Worm (Caenorhabditis elegans): ENCODE results near the gene Y105C5B.5.
A peak's percentile ranks its signal among the peaks of the same experiment; 100 is the strongest.

Gene Y105C5B.5

ce11 chrIV:15931833-15932232 is 30.8 kb upstream of the Y105C5B.5 start:
- no peak for TF ChIP-seq sdz-38 (tag; optimal IDR thresholded peaks at IDR 0.05)
- no peak for TF ChIP-seq K12H6.12 (tag; optimal IDR thresholded peaks at IDR 0.05)
- no peak for TF ChIP-seq snpc-3.4 (tag; optimal IDR thresholded peaks at IDR 0.05)
- TF ChIP-seq ceh-27 (GFP tag; optimal IDR thresholded peaks at IDR 0.05) = peak; percentile 31
- peak; percentile 74 for TF ChIP-seq dox-1 (GFP tag; IDR thresholded peaks at IDR 0.05)
- TF ChIP-seq aptf-3 (GFP tag; IDR thresholded peaks at IDR 0.05) = no peak
- TF ChIP-seq F22D6.2 (tag; optimal IDR thresholded peaks at IDR 0.05) = no peak
- TF ChIP-seq lsy-27 (tag; optimal IDR thresholded peaks at IDR 0.05; ENCODE audit: borderline replicate concordance, insufficient read depth) = no peak
- TF ChIP-seq cebp-2 (GFP tag; IDR thresholded peaks at IDR 0.05) = no peak
- TF ChIP-seq attf-3 (GFP tag; conservative IDR thresholded peaks at IDR 0.05) = no peak
- peak; percentile 2 for TF ChIP-seq F23B12.7 (tag; optimal IDR thresholded peaks at IDR 0.05; ENCODE audit: insufficient read depth)
- no peak for TF ChIP-seq mel-28 (tag; optimal IDR thresholded peaks at IDR 0.05; ENCODE audit: borderline replicate concordance)
- no peak for TF ChIP-seq ets-4 (GFP tag; optimal IDR thresholded peaks at IDR 0.05)
- no peak for TF ChIP-seq madf-8 (GFP tag; conservative IDR thresholded peaks at IDR 0.05)
- peak; percentile 85 for TF ChIP-seq B0261.1 (tag; optimal IDR thresholded peaks at IDR 0.05)
- TF ChIP-seq B0019.2 (GFP tag; conservative IDR thresholded peaks at IDR 0.05) = no peak
- TF ChIP-seq F33H1.4 (GFP tag; IDR thresholded peaks at IDR 0.05) = no peak
- TF ChIP-seq lin-40 (tag; optimal IDR thresholded peaks at IDR 0.05) = peak; percentile 24
- TF ChIP-seq xnd-1 (tag; optimal IDR thresholded peaks at IDR 0.05) = no peak
- no peak for TF ChIP-seq ceh-79 (tag; optimal IDR thresholded peaks at IDR 0.05)
- no peak for TF ChIP-seq C06A6.2 (GFP tag; conservative IDR thresholded peaks at IDR 0.05)
- no peak for TF ChIP-seq hrde-1 (tag; optimal IDR thresholded peaks at IDR 0.05; ENCODE audit: borderline replicate concordance)
- peak; percentile 96 for TF ChIP-seq tbp1 (GFP tag; optimal IDR thresholded peaks at IDR 0.05)
- peak; percentile 74 for TF ChIP-seq chd-7 (tag; optimal IDR thresholded peaks at IDR 0.05)
- no peak for TF ChIP-seq pha-4 (tag; optimal IDR thresholded peaks at IDR 0.05)
- TF ChIP-seq efl-1 (GFP tag; optimal IDR thresholded peaks at IDR 0.05) = no peak
- TF ChIP-seq attf-5 (GFP tag; optimal IDR thresholded peaks at IDR 0.05) = peak; percentile 51
- TF ChIP-seq gei-17 (GFP tag; optimal IDR thresholded peaks at IDR 0.05) = no peak
- TF ChIP-seq lsl-1 (GFP tag; optimal IDR thresholded peaks at IDR 0.05) = no peak
- TF ChIP-seq him-1 (tag; optimal IDR thresholded peaks at IDR 0.05) = peak; percentile 7
- no peak for TF ChIP-seq rcor-1 (GFP tag; IDR thresholded peaks at IDR 0.05)
- no peak for TF ChIP-seq ama-1 (optimal IDR thresholded peaks at IDR 0.05)
- TF ChIP-seq ama-1 (GFP tag; optimal IDR thresholded peaks at IDR 0.05) = peak in 1 of 2 experiments; percentile 80
- TF ChIP-seq die-1 (tag; optimal IDR thresholded peaks at IDR 0.05) = peak; percentile 80
- TF ChIP-seq zfh-2 (GFP tag; conservative IDR thresholded peaks at IDR 0.05) = no peak; the same call in 1 of the 2 replicates
- no peak for TF ChIP-seq ceh-100 (GFP tag; IDR thresholded peaks at IDR 0.05)
- TF ChIP-seq tlf-1 (GFP tag; optimal IDR thresholded peaks at IDR 0.05) = peak; percentile 2
- TF ChIP-seq unc-62 (GFP tag; optimal IDR thresholded peaks at IDR 0.05) = no peak
- peak; percentile 43 for TF ChIP-seq madf-6 (GFP tag; IDR thresholded peaks at IDR 0.05)
- TF ChIP-seq madf-3 (GFP tag; IDR thresholded peaks at IDR 0.05) = peak; percentile 58; the same call in 1 of the 2 replicates
- TF ChIP-seq mcd-1 (GFP tag; IDR thresholded peaks at IDR 0.05) = peak; percentile 50
- peak; percentile 65 for TF ChIP-seq F52B5.7 (tag; optimal IDR thresholded peaks at IDR 0.05)
- TF ChIP-seq lin-35 (GFP tag; optimal IDR thresholded peaks at IDR 0.05) = peak in 1 of 3 experiments; percentile 35
- peak; percentile 63; the same call in 1 of the 2 replicates for TF ChIP-seq nfyb-1 (GFP tag; IDR thresholded peaks at IDR 0.05)
- TF ChIP-seq F37B4.10 (GFP tag; IDR thresholded peaks at IDR 0.05) = no peak
- no peak for TF ChIP-seq athp-1 (tag; optimal IDR thresholded peaks at IDR 0.05)
- TF ChIP-seq F57C9.4 (tag; optimal IDR thresholded peaks at IDR 0.05) = no peak
- peak; percentile 76 for TF ChIP-seq ZK185.1 (tag; optimal IDR thresholded peaks at IDR 0.05; ENCODE audit: poor library complexity, severe bottlenecking)
- no peak for TF ChIP-seq F10E7.11 (tag; optimal IDR thresholded peaks at IDR 0.05)

Measured in whole organism, young adult.